Fruit fly (Drosophila melanogaster) whole organism, embryonic: ENCODE results near the gene CG9328.
A peak's percentile ranks its signal among the peaks of the same experiment; 100 is the strongest.

ENCODE experiments used
- BtbVII ChIP-seq: fragments of 200-800 bp; sonication (Bioruptor generic); optimal IDR thresholded peaks from 3 replicates; lab custom pipeline; 2017; ENCODE audit warnings: missing biosample characterization, mild to moderate bottlenecking, missing genetic modification characterization
- CG10147 ChIP-seq: fragments of 200-800 bp; sonication (Bioruptor generic); optimal IDR thresholded peaks from 2 replicates; lab custom pipeline; 2019; ENCODE audit warnings: missing biosample characterization, mild to moderate bottlenecking, missing genetic modification characterization, moderate library complexity
- CG12769 ChIP-seq: fragments of 200-800 bp; sonication (Bioruptor generic); optimal IDR thresholded peaks from 2 replicates; lab custom pipeline; 2019; ENCODE audit warnings: missing biosample characterization, mild to moderate bottlenecking, missing genetic modification characterization, moderate library complexity
- CG13296 ChIP-seq: fragments of 200-800 bp; sonication (Bioruptor generic); optimal IDR thresholded peaks from 3 replicates; lab custom pipeline; 2018; ENCODE audit warnings: missing biosample characterization, mild to moderate bottlenecking, missing genetic modification characterization
- CG13424 ChIP-seq: fragments of 200-800 bp; sonication (Bioruptor generic); optimal IDR thresholded peaks from 2 replicates; lab custom pipeline; 2019; ENCODE audit warnings: missing biosample characterization, mild to moderate bottlenecking, missing genetic modification characterization, moderate library complexity
- CG14860 ChIP-seq: fragments of 200-800 bp; sonication (Bioruptor generic); IDR thresholded peaks from 3 replicates; pipeline ENCODE4 v1.3.6; 2022; ENCODE audit warnings: missing biosample characterization, missing genetic modification characterization; ENCODE audit not compliant: partially characterized antibody
- CG17328 ChIP-seq: fragments of 200-800 bp; sonication (Bioruptor generic); IDR thresholded peaks from 2 replicates; pipeline ENCODE4 v1.3.6; 2022; ENCODE audit warnings: missing biosample characterization, missing genetic modification characterization
- CG30403 ChIP-seq: fragments of 200-800 bp; sonication (Bioruptor generic); optimal IDR thresholded peaks from 3 replicates; lab custom pipeline; 2016; ENCODE audit warnings: missing biosample characterization, missing genetic modification characterization
- CG30431 ChIP-seq: fragments of 200-800 bp; sonication (Bioruptor generic); optimal IDR thresholded peaks from 2 replicates; lab custom pipeline; 2017; ENCODE audit warnings: missing biosample characterization, missing genetic modification characterization
- CG31441 ChIP-seq: fragments of 200-800 bp; sonication (Bioruptor generic); IDR thresholded peaks from 2 replicates; pipeline ENCODE4 v1.3.6; 2022; ENCODE audit warnings: missing biosample characterization, missing genetic modification characterization
- CG7556 ChIP-seq: fragments of 200-800 bp; sonication (Bioruptor generic); optimal IDR thresholded peaks from 2 replicates; lab custom pipeline; 2017; ENCODE audit warnings: missing biosample characterization, mild to moderate bottlenecking, missing genetic modification characterization
- CG8281 ChIP-seq: fragments of 200-800 bp; sonication (Bioruptor generic); optimal IDR thresholded peaks from 2 replicates; lab custom pipeline; 2018; ENCODE audit warnings: missing biosample characterization, mild to moderate bottlenecking, missing genetic modification characterization, moderate library complexity
- CG9817 ChIP-seq: fragments of 200-800 bp; sonication (Bioruptor generic); optimal IDR thresholded peaks from 2 replicates; lab custom pipeline; 2018; ENCODE audit warnings: missing biosample characterization, mild to moderate bottlenecking, missing genetic modification characterization, moderate library complexity
- Dad ChIP-seq: fragments of 200-800 bp; sonication (Bioruptor generic); optimal IDR thresholded peaks from 3 replicates; lab custom pipeline; 2016; ENCODE audit warnings: missing biosample characterization, missing genetic modification characterization
- Dll ChIP-seq: fragments of 200-800 bp; sonication (Bioruptor generic); IDR thresholded peaks from 4 replicates; pipeline ENCODE4 v1.3.6; 2022; ENCODE audit warnings: missing biosample characterization, missing genetic modification characterization; ENCODE audit not compliant: partially characterized antibody
- Doc2 ChIP-seq: fragments of 200-800 bp; sonication (Bioruptor generic); IDR thresholded peaks from 2 replicates; pipeline ENCODE4 v1.3.6; 2022; ENCODE audit warnings: missing biosample characterization, missing genetic modification characterization
- Doc3 ChIP-seq: fragments of 200-800 bp; sonication (Bioruptor generic); IDR thresholded peaks from 3 replicates; pipeline ENCODE4 v1.3.6; 2022; ENCODE audit warnings: missing biosample characterization, missing genetic modification characterization; ENCODE audit not compliant: partially characterized antibody
- HHEX ChIP-seq: fragments of 200-800 bp; sonication (Bioruptor generic); optimal IDR thresholded peaks from 3 replicates; lab custom pipeline; 2017; ENCODE audit warnings: missing biosample characterization, mild to moderate bottlenecking, missing genetic modification characterization, missing genetic modification reagents
- Jarid2 ChIP-seq: fragments of 200-800 bp; sonication (Bioruptor generic); optimal IDR thresholded peaks from 3 replicates; lab custom pipeline; 2017; ENCODE audit warnings: mild to moderate bottlenecking, missing biosample characterization, missing genetic modification reagents, missing genetic modification characterization
- Lhr ChIP-seq: fragments of 200-800 bp; sonication (Bioruptor generic); optimal IDR thresholded peaks from 3 replicates; lab custom pipeline; 2017; ENCODE audit warnings: mild to moderate bottlenecking, missing biosample characterization, missing genetic modification reagents, missing genetic modification characterization
- Lpt ChIP-seq: fragments of >200 bp; optimal IDR thresholded peaks from 2 replicates; lab custom pipeline; 2018; ENCODE audit warnings: missing biosample characterization, missing genetic modification characterization
- MTF-1 ChIP-seq: fragments of 200-800 bp; sonication (Bioruptor generic); optimal IDR thresholded peaks from 2 replicates; lab custom pipeline; 2018; ENCODE audit warnings: missing biosample characterization, mild to moderate bottlenecking, missing genetic modification characterization, borderline replicate concordance
- Nf-YC ChIP-seq: fragments of 200-800 bp; optimal IDR thresholded peaks from 3 replicates; lab custom pipeline; 2019; ENCODE audit warnings: missing biosample characterization, mild to moderate bottlenecking, missing genetic modification characterization, moderate library complexity
- Rx ChIP-seq: fragments of 200-800 bp; sonication (Bioruptor generic); IDR thresholded peaks from 2 replicates; pipeline ENCODE4 v1.3.6; 2022; ENCODE audit warnings: missing biosample characterization, missing genetic modification characterization
- Sin3A ChIP-seq: fragments of >200 bp; optimal IDR thresholded peaks from 2 replicates; lab custom pipeline; 2018
- Sry-δ ChIP-seq: fragments of 200-800 bp; sonication (Bioruptor generic); optimal IDR thresholded peaks from 2 replicates; lab custom pipeline; 2016; ENCODE audit warnings: missing biosample characterization, missing genetic modification characterization
- Ssrp ChIP-seq: fragments of 200-800 bp; sonication (Bioruptor generic); optimal IDR thresholded peaks from 2 replicates; lab custom pipeline; 2018; ENCODE audit warnings: missing biosample characterization, mild to moderate bottlenecking, missing genetic modification characterization, moderate library complexity
- Trl ChIP-seq, 3 experiments: fragments of >200 bp in 2 of 3; fragments of 200-800 bp in 1 of 3; sonication (Bioruptor generic) in 1 of 3; optimal IDR thresholded peaks; 2 replicates in 1 of 3; 3 replicates in 2 of 3; lab custom pipeline; 2016 to 2017; ENCODE audit warnings: missing biosample characterization in 1 of 3, missing genetic modification characterization in 1 of 3
- Usf ChIP-seq: fragments of 200-800 bp; sonication (Bioruptor generic); optimal IDR thresholded peaks from 2 replicates; lab custom pipeline; 2017; ENCODE audit warnings: missing genotype, missing biosample characterization, missing genetic modification characterization
- bcd ChIP-seq: fragments of 200-800 bp; sonication (Bioruptor generic); optimal IDR thresholded peaks from 2 replicates; lab custom pipeline; 2017; ENCODE audit warnings: missing biosample characterization, mild to moderate bottlenecking, missing genetic modification characterization
- da ChIP-seq: fragments of 200-800 bp; sonication (Bioruptor generic); optimal IDR thresholded peaks from 2 replicates; lab custom pipeline; 2016; ENCODE audit warnings: missing biosample characterization, missing genetic modification characterization
- dan ChIP-seq: fragments of 200-800 bp; sonication (Bioruptor generic); IDR thresholded peaks from 2 replicates; pipeline ENCODE4 v1.3.6; 2022; ENCODE audit warnings: missing biosample characterization, missing genetic modification characterization
- emc ChIP-seq: fragments of 200-800 bp; sonication (Bioruptor generic); optimal IDR thresholded peaks from 2 replicates; lab custom pipeline; 2016; ENCODE audit warnings: missing biosample characterization, missing genetic modification characterization
- ems ChIP-seq: fragments of 200-800 bp; sonication (Bioruptor generic); optimal IDR thresholded peaks from 3 replicates; lab custom pipeline; 2016; ENCODE audit warnings: missing biosample characterization, missing genetic modification characterization
- gcm ChIP-seq: fragments of 200-800 bp; sonication (Bioruptor generic); optimal IDR thresholded peaks from 2 replicates; lab custom pipeline; 2019; ENCODE audit warnings: missing biosample characterization, mild to moderate bottlenecking, missing genetic modification characterization, moderate library complexity
- hth ChIP-seq: fragments of >200 bp; optimal IDR thresholded peaks from 2 replicates; lab custom pipeline; 2017; ENCODE audit warnings: inconsistent platforms
- inv ChIP-seq: fragments of 200-800 bp; sonication (Bioruptor generic); IDR thresholded peaks from 2 replicates; pipeline ENCODE4 v1.3.6; 2022; ENCODE audit warnings: missing biosample characterization, missing genetic modification characterization; ENCODE audit not compliant: partially characterized antibody
- nau ChIP-seq: fragments of 200-800 bp; sonication (Bioruptor generic); optimal IDR thresholded peaks from 3 replicates; lab custom pipeline; 2017; ENCODE audit warnings: missing biosample characterization, mild to moderate bottlenecking, missing genetic modification characterization, missing genetic modification reagents
- otp ChIP-seq: fragments of 200-800 bp; sonication (Bioruptor generic); IDR thresholded peaks from 3 replicates; pipeline ENCODE4, ENCODE4 v1.3.6; 2022; ENCODE audit warnings: missing biosample characterization, missing genetic modification characterization
- phol ChIP-seq: fragments of 200-800 bp; sonication (Bioruptor generic); optimal IDR thresholded peaks from 3 replicates; lab custom pipeline; 2018; ENCODE audit warnings: missing biosample characterization, mild to moderate bottlenecking, missing genetic modification characterization, moderate library complexity
- prd ChIP-seq, 3 experiments: fragments of >200 bp in 2 of 3; fragments of 200-800 bp in 1 of 3; sonication (Bioruptor generic) in 1 of 3; optimal IDR thresholded peaks in 2 of 3; IDR thresholded peaks in 1 of 3; 2 replicates in 2 of 3; 3 replicates in 1 of 3; pipeline versions ENCODE4 v1.3.6 to Lab custom; 2017 to 2022; ENCODE audit warnings: missing biosample characterization in 1 of 3, missing genetic modification characterization in 1 of 3
- sc ChIP-seq, 3 experiments: fragments of >200 bp in 2 of 3; fragments of 200-800 bp in 1 of 3; sonication (Bioruptor generic) in 1 of 3; optimal IDR thresholded peaks; 2 replicates in 2 of 3; 3 replicates in 1 of 3; lab custom pipeline; 2017; ENCODE audit warnings: mild to moderate bottlenecking in 1 of 3, missing biosample characterization in 1 of 3, missing genetic modification characterization in 1 of 3, missing genetic modification reagents in 1 of 3
- sim ChIP-seq: fragments of 200-800 bp; sonication (Bioruptor generic); IDR thresholded peaks from 2 replicates; pipeline ENCODE4 v1.3.6; 2022; ENCODE audit warnings: missing biosample characterization, missing genetic modification characterization
- sr ChIP-seq: fragments of 200-800 bp; sonication (Bioruptor generic); IDR thresholded peaks from 3 replicates; pipeline ENCODE4 v1.3.6; 2022; ENCODE audit warnings: missing biosample characterization, missing genetic modification characterization
- tap ChIP-seq: fragments of 200-800 bp; optimal IDR thresholded peaks from 3 replicates; lab custom pipeline; 2019; ENCODE audit warnings: missing biosample characterization, mild to moderate bottlenecking, missing genetic modification characterization, moderate library complexity
- trh ChIP-seq: fragments of 200-800 bp; sonication (Bioruptor generic); optimal IDR thresholded peaks from 2 replicates; lab custom pipeline; 2016; ENCODE audit warnings: missing biosample characterization, missing genetic modification characterization
- vnd ChIP-seq: fragments of 200-800 bp; sonication (Bioruptor generic); IDR thresholded peaks from 3 replicates; pipeline ENCODE4 v1.3.6; 2022; ENCODE audit warnings: missing biosample characterization, missing genetic modification characterization; ENCODE audit not compliant: partially characterized antibody
- zf30C ChIP-seq: fragments of 200-800 bp; sonication (Bioruptor generic); optimal IDR thresholded peaks from 3 replicates; lab custom pipeline; 2018; ENCODE audit warnings: missing biosample characterization, mild to moderate bottlenecking, missing genetic modification characterization

Gene CG9328

dm6 chr2L:20758847-20759465, 38.6 kb upstream of the CG9328 start (continued):
- TF ChIP-seq HHEX (GFP tag; lab: Kevin White, UChicago) (peak; percentile 67), CG7556 (peak; percentile 45), CG31441 (peak; percentile 72), bcd (peak; percentile 78), Doc2 (GFP tag; lab: Robert Waterston, UW) (no peak), ems (peak; percentile 54), BtbVII (GFP tag; lab: Kevin White, UChicago) (peak; percentile 67), inv (no peak), Lpt (GFP tag; lab: Kevin White, UChicago) (no peak), prd (optimal IDR thresholded peaks at IDR 0.05; lab: Kevin White, UChicago) (no peak), prd (GFP tag; IDR thresholded peaks at IDR 0.05; lab: Robert Waterston, UW) (peak; percentile 81), CG10147 (GFP tag; lab: Kevin White, UChicago) (peak; percentile 43), sr (peak; percentile 66; the same call in 2 of the 3 replicates), tap (peak; percentile 39), CG13296 (GFP tag; lab: Kevin White, UChicago) (peak; percentile 78), Rx (0 out of 2 replicates have a peak, but pooled peaks have one; percentile 33), CG12769 (tag; lab: Kevin White, UChicago) (peak; percentile 69), phol (tag; lab: Kevin White, UChicago) (peak; percentile 66), hth (lab: Kevin White, UChicago) (no peak), zf30C (GFP tag; lab: Kevin White, UChicago) (peak; percentile 67), Ssrp (peak; percentile 34), MTF-1 (GFP tag; lab: Kevin White, UChicago) (no peak), otp (peak; percentile 23; the same call in 2 of the 3 replicates), CG8281 (tag; lab: Kevin White, UChicago) (peak; percentile 28), emc (GFP tag; lab: Kevin White, UChicago) (no peak), sc (optimal IDR thresholded peaks at IDR 0.05; lab: Kevin White, UChicago) (no peak), sc (GFP tag; optimal IDR thresholded peaks at IDR 0.05; lab: Kevin White, UChicago) (no peak), CG9817 (peak; percentile 50), CG13424 (tag; lab: Kevin White, UChicago) (peak; percentile 54), Jarid2 (GFP tag; lab: Kevin White, UChicago) (peak; percentile 49), CG14860 (GFP tag; lab: Robert Waterston, UW) (no peak), CG30431 (GFP tag; lab: Kevin White, UChicago) (peak; percentile 10), Sry-δ (no peak), Nf-YC (tag; lab: Kevin White, UChicago) (peak; percentile 52), da (GFP tag; lab: Kevin White, UChicago) (no peak), Dad (GFP tag; lab: Kevin White, UChicago) (peak; percentile 65), nau (GFP tag; lab: Kevin White, UChicago) (peak; percentile 59), Doc3 (GFP tag; lab: Robert Waterston, UW) (no peak), Lhr (GFP tag; lab: Kevin White, UChicago) (no peak), gcm (no peak), CG17328 (GFP tag; lab: Robert Waterston, UW) (peak; percentile 6; the same call in 1 of the 2 replicates), trh (no peak), vnd (no peak), dan (GFP tag; lab: Robert Waterston, UW) (no peak), Trl (optimal IDR thresholded peaks at IDR 0.05; lab: Kevin White, UChicago) (no peak), Trl (GFP tag; optimal IDR thresholded peaks at IDR 0.05; lab: Kevin White, UChicago) (peak; percentile 53), sim (GFP tag; lab: Robert Waterston, UW) (no peak), Sin3A (lab: Kevin White, UChicago) (no peak), Usf (GFP tag; lab: Kevin White, UChicago) (peak; percentile 2), Dll (GFP tag; lab: Robert Waterston, UW) (no peak), CG30403 (peak; percentile 66)
